Worm (Caenorhabditis elegans) whole organism, L1 larva: ENCODE data around the gene R166.2.

Experiments
- C04F5.9 ChIP-seq: sonication (generic microtip); optimal IDR thresholded peaks from 2 replicates; lab custom pipeline; 2016; ENCODE audit warnings: missing genetic modification characterization, missing compliant biosample characterization
- C34B4.2 ChIP-seq: sonication (generic microtip); optimal IDR thresholded peaks from 2 replicates; lab custom pipeline; 2017; ENCODE audit warnings: mild to moderate bottlenecking, missing genetic modification characterization, missing compliant biosample characterization
- F16B12.6 ChIP-seq: fragments of 150-350 bp; optimal IDR thresholded peaks from 2 replicates; lab custom pipeline; 2014; ENCODE audit warnings: missing biosample characterization, missing genetic modification characterization
- alr-1 ChIP-seq: fragments of 200-800 bp; sonication (Bioruptor generic); optimal IDR thresholded peaks from 2 replicates; lab custom pipeline; 2018; ENCODE audit warnings: borderline replicate concordance, mild to moderate bottlenecking, missing genetic modification characterization, missing compliant biosample characterization
- ceh-63 ChIP-seq: fragments of 200-800 bp; sonication (Bioruptor generic); optimal IDR thresholded peaks from 2 replicates; lab custom pipeline; 2018; ENCODE audit warnings: mild to moderate bottlenecking, missing genetic modification characterization, missing compliant biosample characterization
- ceh-82 ChIP-seq, 3 experiments: fragments of 150-350 bp in 1 of 3; sonication (generic microtip) in 2 of 3; optimal IDR thresholded peaks; 2 replicates each; lab custom pipeline; 2014 to 2017; ENCODE audit warnings: missing biosample characterization in 3 of 3, missing genetic modification characterization in 3 of 3
- ceh-88 ChIP-seq: fragments of 200-800 bp; sonication (Bioruptor generic); IDR thresholded peaks from 2 replicates; pipeline ENCODE4 v1.3.6; 2022; ENCODE audit warnings: missing genetic modification characterization, missing compliant biosample characterization
- efl-1 ChIP-seq, 4 experiments: fragments of 150-350 bp; optimal IDR thresholded peaks in 3 of 4; peaks in 1 of 4; 1 replicate in 1 of 4; 2 replicates in 3 of 4; lab custom pipeline; 2014; ENCODE audit warnings: missing biosample characterization in 2 of 4, missing genetic modification characterization in 2 of 4, missing genetic modification reagents in 2 of 4
- elt-3 ChIP-seq, 6 experiments: fragments of 150-350 bp in 1 of 6; sonication (generic microtip); optimal IDR thresholded peaks; 2 replicates each; lab custom pipeline; 2017 to 2018; ENCODE audit warnings: missing biosample characterization in 6 of 6, missing genetic modification characterization in 6 of 6, inconsistent platforms in 1 of 6
- ets-5 ChIP-seq: fragments of 200-800 bp; sonication (Bioruptor generic); IDR thresholded peaks from 2 replicates; pipeline ENCODE4 v1.3.6; 2022; ENCODE audit warnings: missing genetic modification characterization, missing compliant biosample characterization
- fkh-4 ChIP-seq: sonication (generic microtip); optimal IDR thresholded peaks from 2 replicates; lab custom pipeline; 2016; ENCODE audit warnings: missing compliant biosample characterization, missing genetic modification characterization, borderline replicate concordance
- fos-1 ChIP-seq: fragments of 150-350 bp; optimal IDR thresholded peaks from 2 replicates; lab custom pipeline; 2014; ENCODE audit warnings: missing biosample characterization, missing genetic modification characterization
- hlh-17 ChIP-seq: fragments of 200-800 bp; sonication (Bioruptor generic); optimal IDR thresholded peaks from 2 replicates; lab custom pipeline; 2018; ENCODE audit warnings: missing genetic modification characterization, mild to moderate bottlenecking, missing compliant biosample characterization, moderate library complexity, borderline replicate concordance
- hpl-2 ChIP-seq: fragments of 150-350 bp; optimal IDR thresholded peaks from 2 replicates; lab custom pipeline; 2014; ENCODE audit warnings: missing biosample characterization, missing genetic modification reagents, missing genetic modification characterization
- isw-1 ChIP-seq: fragments of 200-800 bp; sonication (Bioruptor generic); IDR thresholded peaks from 2 replicates; pipeline ENCODE4 v1.3.6; 2022; ENCODE audit warnings: missing genetic modification characterization, missing compliant biosample characterization
- jun-1 ChIP-seq: fragments of 150-350 bp; optimal IDR thresholded peaks from 2 replicates; lab custom pipeline; 2014; ENCODE audit warnings: missing biosample characterization, missing genetic modification reagents, missing genetic modification characterization
- lin-35 ChIP-seq, 2 experiments: fragments of 150-350 bp; optimal IDR thresholded peaks; 2 replicates each; lab custom pipeline; 2014; ENCODE audit warnings: missing biosample characterization in 2 of 2, missing genetic modification characterization in 2 of 2, missing genetic modification reagents in 2 of 2
- lin-39 ChIP-seq: fragments of 150-350 bp; optimal IDR thresholded peaks from 2 replicates; lab custom pipeline; 2014; ENCODE audit warnings: missing biosample characterization, missing genetic modification reagents, missing genetic modification characterization
- mab-9 ChIP-seq: fragments of 200-800 bp; sonication (Bioruptor generic); IDR thresholded peaks from 2 replicates; pipeline ENCODE4 v1.3.6; 2022; ENCODE audit warnings: missing genetic modification reagents, missing genetic modification characterization, missing compliant biosample characterization
- mdl-1 ChIP-seq, 2 experiments: fragments of 150-350 bp; optimal IDR thresholded peaks; 2 replicates each; lab custom pipeline; 2014 to 2017; ENCODE audit warnings: missing biosample characterization in 2 of 2, missing genetic modification characterization in 2 of 2, inconsistent platforms in 1 of 2
- mef-2 ChIP-seq: fragments of 150-350 bp; optimal IDR thresholded peaks from 2 replicates; lab custom pipeline; 2014; ENCODE audit warnings: missing biosample characterization, missing genetic modification characterization
- mep-1 ChIP-seq: fragments of 150-350 bp; optimal IDR thresholded peaks from 2 replicates; lab custom pipeline; 2014; ENCODE audit warnings: missing biosample characterization, missing genetic modification characterization
- nhr-12 ChIP-seq: sonication (generic microtip); optimal IDR thresholded peaks from 2 replicates; lab custom pipeline; 2017; ENCODE audit warnings: missing biosample characterization, missing genetic modification characterization
- nhr-20 ChIP-seq: sonication (generic microtip); optimal IDR thresholded peaks from 2 replicates; lab custom pipeline; 2016; ENCODE audit warnings: mild to moderate bottlenecking, missing genetic modification characterization, missing compliant biosample characterization
- nhr-28 ChIP-seq: fragments of 150-350 bp; optimal IDR thresholded peaks from 2 replicates; lab custom pipeline; 2014; ENCODE audit warnings: missing biosample characterization, missing genetic modification characterization
- nhr-47 ChIP-seq: sonication (generic microtip); optimal IDR thresholded peaks from 2 replicates; lab custom pipeline; 2016; ENCODE audit warnings: mild to moderate bottlenecking, missing genetic modification characterization, moderate library complexity, missing compliant biosample characterization
- nhr-71 ChIP-seq: sonication (generic microtip); optimal IDR thresholded peaks from 2 replicates; lab custom pipeline; 2016; ENCODE audit warnings: mild to moderate bottlenecking, missing genetic modification characterization, moderate library complexity, missing compliant biosample characterization
- nhr-76 ChIP-seq: sonication (generic microtip); optimal IDR thresholded peaks from 2 replicates; lab custom pipeline; 2017; ENCODE audit warnings: missing biosample characterization, missing genetic modification characterization
- nhr-90 ChIP-seq: sonication (generic microtip); optimal IDR thresholded peaks from 2 replicates; lab custom pipeline; 2016; ENCODE audit warnings: mild to moderate bottlenecking, missing genetic modification characterization, missing compliant biosample characterization; ENCODE audit not compliant: poor library complexity
- pag-3 ChIP-seq: sonication (generic microtip); optimal IDR thresholded peaks from 2 replicates; lab custom pipeline; 2017; ENCODE audit warnings: missing genetic modification characterization, mild to moderate bottlenecking, missing compliant biosample characterization, antibody characterized with exemption, borderline replicate concordance; ENCODE audit not compliant: insufficient read depth
- pax-3 ChIP-seq: fragments of 200-800 bp; sonication (Bioruptor generic); optimal IDR thresholded peaks from 2 replicates; lab custom pipeline; 2018; ENCODE audit warnings: mild to moderate bottlenecking, missing genetic modification characterization, moderate library complexity, missing compliant biosample characterization
- rnt-1 ChIP-seq: sonication (generic microtip); optimal IDR thresholded peaks from 2 replicates; lab custom pipeline; 2016; ENCODE audit warnings: mild to moderate bottlenecking, missing genetic modification characterization, moderate library complexity, missing compliant biosample characterization
- skn-1 ChIP-seq: fragments of 150-350 bp; optimal IDR thresholded peaks from 2 replicates; lab custom pipeline; 2014; ENCODE audit warnings: missing biosample characterization, missing genetic modification characterization
- snpc-4 ChIP-seq: fragments of 150-350 bp; optimal IDR thresholded peaks from 2 replicates; lab custom pipeline; 2014; ENCODE audit warnings: missing biosample characterization, missing genetic modification characterization
- snu-23 ChIP-seq: sonication (generic microtip); optimal IDR thresholded peaks from 2 replicates; lab custom pipeline; 2016; ENCODE audit warnings: missing genetic modification characterization, missing compliant biosample characterization
- sptf-1 ChIP-seq: fragments of 150-350 bp; optimal IDR thresholded peaks from 2 replicates; lab custom pipeline; 2014; ENCODE audit warnings: missing biosample characterization, missing genetic modification characterization
- sup-37 ChIP-seq: fragments of 200-800 bp; sonication (Bioruptor generic); optimal IDR thresholded peaks from 2 replicates; lab custom pipeline; 2018; ENCODE audit warnings: mild to moderate bottlenecking, missing genetic modification characterization, missing compliant biosample characterization
- swsn-7 ChIP-seq: sonication (generic microtip); optimal IDR thresholded peaks from 2 replicates; lab custom pipeline; 2016; ENCODE audit warnings: missing genetic modification characterization, missing compliant biosample characterization
- tbx-2 ChIP-seq: sonication (generic microtip); optimal IDR thresholded peaks from 2 replicates; lab custom pipeline; 2016; ENCODE audit warnings: missing genetic modification characterization, missing compliant biosample characterization
- unc-30 ChIP-seq: sonication (generic microtip); optimal IDR thresholded peaks from 2 replicates; lab custom pipeline; 2017; ENCODE audit warnings: missing biosample characterization, missing genetic modification characterization
- unc-62 ChIP-seq: fragments of 150-350 bp; optimal IDR thresholded peaks from 2 replicates; lab custom pipeline; 2014; ENCODE audit warnings: missing biosample characterization, missing genetic modification reagents, missing genetic modification characterization
- unc-86 ChIP-seq: sonication (generic microtip); optimal IDR thresholded peaks from 2 replicates; lab custom pipeline; 2016; ENCODE audit warnings: missing genetic modification characterization, missing compliant biosample characterization
- unc-98 ChIP-seq: fragments of 200-800 bp; sonication (Bioruptor generic); IDR thresholded peaks from 2 replicates; pipeline ENCODE4 v1.3.6; 2022; ENCODE audit warnings: missing genetic modification characterization, missing compliant biosample characterization
- vab-15 ChIP-seq: sonication (generic microtip); optimal IDR thresholded peaks from 2 replicates; lab custom pipeline; 2017; ENCODE audit warnings: missing genotype, mild to moderate bottlenecking, missing genetic modification characterization, missing compliant biosample characterization
- xbp-1 ChIP-seq: sonication (generic microtip); optimal IDR thresholded peaks from 2 replicates; lab custom pipeline; 2016; ENCODE audit warnings: missing genetic modification characterization, missing compliant biosample characterization
- zag-1 ChIP-seq: fragments of 150-350 bp; optimal IDR thresholded peaks from 2 replicates; lab custom pipeline; 2014; ENCODE audit warnings: missing biosample characterization, missing genetic modification characterization

The R166.2 gene

ce11 chrII:10541923-10542486 is 4.5 kb upstream of the R166.2 start, which contains the start of gene pro-1 (continued):
- TF ChIP-seq F16B12.6 (tag; lab: Kevin White, UChicago) (peak; percentile 97), pax-3 (tag; lab: Kevin White, UChicago) (peak; percentile 52), rnt-1 (peak; percentile 81), nhr-71 (tag; lab: Kevin White, UChicago) (peak; percentile 89), fkh-4 (tag; lab: Kevin White, UChicago) (peak; percentile 4), zag-1 (tag; lab: Kevin White, UChicago) (no peak), jun-1 (tag; lab: Kevin White, UChicago) (peak; percentile 4), snu-23 (GFP tag; lab: Kevin White, UChicago) (peak; percentile 84), unc-98 (GFP tag; lab: Robert Waterston, UW) (0 out of 2 replicates have a peak, but pooled peaks have one; percentile 4), C34B4.2 (tag; lab: Kevin White, UChicago) (no peak), mab-9 (GFP tag; lab: Robert Waterston, UW) (peak; percentile 37), lin-39 (tag; lab: Kevin White, UChicago) (peak; percentile 43), snpc-4 (peak; percentile 25), nhr-12 (tag; lab: Kevin White, UChicago) (no peak), lin-35 (GFP tag; optimal IDR thresholded peaks at IDR 0.05; lab: Kevin White, UChicago) (peak; percentile 66 to 83), xbp-1 (tag; lab: Kevin White, UChicago) (peak; percentile 52), swsn-7 (tag; lab: Kevin White, UChicago) (peak; percentile 70), mef-2 (no peak), ceh-82 (tag; optimal IDR thresholded peaks at IDR 0.05; lab: Kevin White, UChicago) (peak in 2 of 3 experiments; percentile 27 to 67), ceh-88 (GFP tag; lab: Robert Waterston, UW) (peak; percentile 85), mep-1 (peak; percentile 87), elt-3 (tag; optimal IDR thresholded peaks at IDR 0.05; lab: Kevin White, UChicago) (peak in 2 of 6 experiments; percentile 42 to 77), ets-5 (GFP tag; lab: Robert Waterston, UW) (no peak), tbx-2 (tag; lab: Kevin White, UChicago) (peak; percentile 78), hlh-17 (no peak), nhr-20 (tag; lab: Kevin White, UChicago) (peak; percentile 85), alr-1 (tag; lab: Kevin White, UChicago) (no peak), nhr-90 (tag; lab: Kevin White, UChicago) (peak; percentile 88), vab-15 (tag; lab: Kevin White, UChicago) (no peak), isw-1 (GFP tag; lab: Robert Waterston, UW) (peak; percentile 45; the same call in 1 of the 2 replicates), nhr-28 (tag; lab: Kevin White, UChicago) (no peak), unc-86 (tag; lab: Kevin White, UChicago) (peak; percentile 60), fos-1 (tag; lab: Kevin White, UChicago) (no peak), pag-3 (tag; lab: Kevin White, UChicago) (peak; percentile 48), mdl-1 (tag; optimal IDR thresholded peaks at IDR 0.05; lab: Kevin White, UChicago) (peak in 1 of 2 experiments; percentile 67), hpl-2 (GFP tag; lab: Kevin White, UChicago) (no peak), C04F5.9 (tag; lab: Kevin White, UChicago) (peak; percentile 19), sptf-1 (tag; lab: Kevin White, UChicago) (no peak), nhr-76 (no peak), skn-1 (peak; percentile 64), unc-30 (tag; lab: Kevin White, UChicago) (no peak), ceh-63 (GFP tag; lab: Kevin White, UChicago) (no peak), nhr-47 (tag; lab: Kevin White, UChicago) (peak; percentile 88), unc-62 (GFP tag; lab: Kevin White, UChicago) (no peak), efl-1 (optimal IDR thresholded peaks at IDR 0.05; lab: Kevin White, UChicago) (peak; percentile 64 to 76), efl-1 (GFP tag; optimal IDR thresholded peaks at IDR 0.05 in 1 of 2; lab: Kevin White, UChicago) (peak; percentile 70 to 98), sup-37 (GFP tag; lab: Kevin White, UChicago) (no peak)
